Worm (Caenorhabditis elegans) whole organism, L3 larva: ENCODE measurements around the gene fbxa-84.
A peak's percentile ranks its signal among the peaks of the same experiment; 100 is the strongest.

Experiments
- ZK546.5 ChIP-seq: sonication (generic microtip); optimal IDR thresholded peaks from 2 replicates; lab custom pipeline; 2017; ENCODE audit warnings: missing biosample characterization, missing genetic modification characterization
- aly-2 ChIP-seq: fragments of 150-350 bp; optimal IDR thresholded peaks from 2 replicates; lab custom pipeline; 2014; ENCODE audit warnings: missing biosample characterization, missing genetic modification characterization
- ama-1 ChIP-seq: fragments of 150-350 bp; optimal IDR thresholded peaks from 2 replicates; lab custom pipeline; 2018
- ceh-28 ChIP-seq: fragments of 150-350 bp; optimal IDR thresholded peaks from 2 replicates; lab custom pipeline; 2014; ENCODE audit warnings: missing biosample characterization, missing genetic modification reagents, missing genetic modification characterization
- ceh-82 ChIP-seq: fragments of 150-350 bp; optimal IDR thresholded peaks from 2 replicates; lab custom pipeline; 2014; ENCODE audit warnings: missing biosample characterization, missing genetic modification characterization
- daf-12 ChIP-seq: fragments of 150-350 bp; optimal IDR thresholded peaks from 2 replicates; lab custom pipeline; 2014; ENCODE audit warnings: missing biosample characterization, missing genetic modification reagents, missing genetic modification characterization
- egl-27 ChIP-seq: sonication (generic microtip); optimal IDR thresholded peaks from 4 replicates; lab custom pipeline; 2017; ENCODE audit warnings: missing biosample characterization, missing genetic modification reagents, missing genetic modification characterization
- elt-2 ChIP-seq: sonication (generic microtip); optimal IDR thresholded peaks from 2 replicates; lab custom pipeline; 2016; ENCODE audit warnings: missing genetic modification reagents, mild to moderate bottlenecking, missing genetic modification characterization, missing compliant biosample characterization
- fkh-10 ChIP-seq: sonication (generic microtip); optimal IDR thresholded peaks from 2 replicates; lab custom pipeline; 2017; ENCODE audit warnings: missing biosample characterization, missing genetic modification reagents, missing genetic modification characterization
- fkh-2 ChIP-seq: fragments of 150-350 bp; optimal IDR thresholded peaks from 2 replicates; lab custom pipeline; 2014; ENCODE audit warnings: missing biosample characterization, missing genetic modification reagents, missing genetic modification characterization
- fos-1 ChIP-seq: fragments of 150-350 bp; optimal IDR thresholded peaks from 2 replicates; lab custom pipeline; 2014; ENCODE audit warnings: missing biosample characterization, missing genetic modification characterization
- hmg-11 ChIP-seq: sonication (generic microtip); optimal IDR thresholded peaks from 2 replicates; lab custom pipeline; 2016; ENCODE audit warnings: missing genetic modification characterization, missing compliant biosample characterization
- lin-15B ChIP-seq: fragments of 150-350 bp; optimal IDR thresholded peaks from 2 replicates; lab custom pipeline; 2014; ENCODE audit warnings: missing biosample characterization, missing genetic modification characterization
- lsy-12 ChIP-seq: sonication (generic microtip); optimal IDR thresholded peaks from 2 replicates; lab custom pipeline; 2016; ENCODE audit warnings: mild to moderate bottlenecking, missing genetic modification characterization, missing compliant biosample characterization
- mml-1 ChIP-seq: fragments of 150-350 bp; sonication (generic microtip); optimal IDR thresholded peaks from 3 replicates; lab custom pipeline; 2014; ENCODE audit warnings: missing biosample characterization, missing genetic modification characterization
- nhr-11 ChIP-seq: fragments of 150-350 bp; optimal IDR thresholded peaks from 2 replicates; lab custom pipeline; 2014; ENCODE audit warnings: missing biosample characterization, missing genetic modification characterization
- nhr-12 ChIP-seq: fragments of 150-350 bp; optimal IDR thresholded peaks from 2 replicates; lab custom pipeline; 2014; ENCODE audit warnings: missing biosample characterization, missing genetic modification characterization
- nhr-23 ChIP-seq: fragments of 150-350 bp; optimal IDR thresholded peaks from 2 replicates; lab custom pipeline; 2014; ENCODE audit warnings: missing biosample characterization, missing genetic modification reagents, missing genetic modification characterization
- nhr-237 ChIP-seq: fragments of 150-350 bp; optimal IDR thresholded peaks from 2 replicates; lab custom pipeline; 2014; ENCODE audit warnings: missing biosample characterization, missing genetic modification characterization
- nhr-25 ChIP-seq: sonication (generic microtip); optimal IDR thresholded peaks from 2 replicates; lab custom pipeline; 2017; ENCODE audit warnings: missing biosample characterization, missing genetic modification characterization
- nhr-43 ChIP-seq: sonication (generic microtip); optimal IDR thresholded peaks from 2 replicates; lab custom pipeline; 2016; ENCODE audit warnings: mild to moderate bottlenecking, missing genetic modification characterization, missing compliant biosample characterization; ENCODE audit not compliant: poor library complexity, severe bottlenecking
- nhr-67 ChIP-seq: fragments of 150-350 bp; optimal IDR thresholded peaks from 2 replicates; lab custom pipeline; 2014; ENCODE audit warnings: missing biosample characterization, missing genetic modification characterization
- nhr-76 ChIP-seq: fragments of 150-350 bp; sonication (generic microtip); optimal IDR thresholded peaks from 5 replicates; lab custom pipeline; 2014; ENCODE audit warnings: missing biosample characterization, missing genetic modification characterization
- pha-4 ChIP-seq: fragments of 150-350 bp; optimal IDR thresholded peaks from 2 replicates; lab custom pipeline; 2014; ENCODE audit warnings: missing biosample characterization, missing genetic modification reagents, missing genetic modification characterization
- pqm-1 ChIP-seq: fragments of 150-350 bp; optimal IDR thresholded peaks from 2 replicates; lab custom pipeline; 2017; ENCODE audit warnings: missing biosample characterization, missing genetic modification characterization, inconsistent platforms
- sea-2 ChIP-seq: fragments of 150-350 bp; sonication (generic microtip); optimal IDR thresholded peaks from 4 replicates; lab custom pipeline; 2014; ENCODE audit warnings: missing biosample characterization, missing genetic modification reagents, missing genetic modification characterization
- snpc-4 ChIP-seq: fragments of 150-350 bp; optimal IDR thresholded peaks from 2 replicates; lab custom pipeline; 2014; ENCODE audit warnings: missing biosample characterization, missing genetic modification characterization
- tbx-2 ChIP-seq: sonication (generic microtip); optimal IDR thresholded peaks from 2 replicates; lab custom pipeline; 2016; ENCODE audit warnings: mild to moderate bottlenecking, missing genetic modification characterization, missing compliant biosample characterization
- unc-39 ChIP-seq: sonication (generic microtip); optimal IDR thresholded peaks from 4 replicates; lab custom pipeline; 2017; ENCODE audit warnings: missing biosample characterization, missing genetic modification characterization
- unc-62 ChIP-seq: fragments of 150-350 bp; sonication (generic microtip); optimal IDR thresholded peaks from 4 replicates; lab custom pipeline; 2014; ENCODE audit warnings: missing biosample characterization, missing genetic modification reagents, missing genetic modification characterization
- zag-1 ChIP-seq: fragments of 150-350 bp; optimal IDR thresholded peaks from 2 replicates; lab custom pipeline; 2014; ENCODE audit warnings: missing biosample characterization, missing genetic modification characterization
- ztf-11 ChIP-seq: fragments of 150-350 bp; optimal IDR thresholded peaks from 2 replicates; lab custom pipeline; 2014; ENCODE audit warnings: missing biosample characterization, missing genetic modification characterization

The fbxa-84 gene

DNA sequence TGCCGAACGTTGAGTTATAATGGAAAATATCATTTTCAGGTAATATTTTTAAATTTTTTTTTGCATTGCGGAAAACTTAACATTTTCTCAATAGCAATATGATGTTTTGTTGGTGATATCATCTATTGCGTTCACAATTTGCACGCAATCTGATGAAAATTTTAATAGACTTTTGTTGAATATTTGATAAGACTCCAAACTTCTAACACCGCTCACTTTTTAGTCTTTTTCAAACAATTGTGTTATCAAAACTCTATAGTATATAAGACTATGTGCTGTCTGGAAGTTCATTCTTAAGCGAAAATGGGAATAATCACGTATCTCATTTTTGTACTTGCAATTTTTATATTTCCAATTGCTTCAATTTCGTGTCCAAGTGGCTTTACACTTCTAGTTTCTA, 6.8 kb upstream of the fbxa-84 start, which contains the start of gene clec-47:
Gene clec-47 (plus strand): TSS at position 301 of the 400 bp plus-strand sequence.
- TF ChIP-seq nhr-237 (tag; lab: Kevin White, UChicago) (no peak), unc-62 (GFP tag; lab: Kevin White, UChicago) (no peak), elt-2 (tag; lab: Kevin White, UChicago) (peak; percentile 3)

ce11 chrV:15179757-15180156, 2.5 kb upstream of the fbxa-84 start, which contains the start of gene T09F5.10:
T09F5.10 (plus strand) TSS chrV:15180057.
- TF ChIP-seq pqm-1 (tag; lab: Kevin White, UChicago) (no peak), ceh-82 (tag; lab: Kevin White, UChicago) (no peak), nhr-67 (tag; lab: Kevin White, UChicago) (no peak), hmg-11 (tag; lab: Kevin White, UChicago) (no peak), tbx-2 (no peak), lsy-12 (tag; lab: Kevin White, UChicago) (no peak), nhr-23 (tag; lab: Kevin White, UChicago) (no peak), ztf-11 (tag; lab: Kevin White, UChicago) (no peak), fkh-10 (no peak), unc-39 (tag; lab: Kevin White, UChicago) (no peak)

ce11 chrV:15181899-15182298, 341 bp upstream of the fbxa-84 start:
- TF ChIP-seq sea-2 (GFP tag; lab: Kevin White, UChicago) (no peak), nhr-11 (tag; lab: Kevin White, UChicago) (peak; percentile 5), aly-2 (tag; lab: Kevin White, UChicago) (no peak)

DNA sequence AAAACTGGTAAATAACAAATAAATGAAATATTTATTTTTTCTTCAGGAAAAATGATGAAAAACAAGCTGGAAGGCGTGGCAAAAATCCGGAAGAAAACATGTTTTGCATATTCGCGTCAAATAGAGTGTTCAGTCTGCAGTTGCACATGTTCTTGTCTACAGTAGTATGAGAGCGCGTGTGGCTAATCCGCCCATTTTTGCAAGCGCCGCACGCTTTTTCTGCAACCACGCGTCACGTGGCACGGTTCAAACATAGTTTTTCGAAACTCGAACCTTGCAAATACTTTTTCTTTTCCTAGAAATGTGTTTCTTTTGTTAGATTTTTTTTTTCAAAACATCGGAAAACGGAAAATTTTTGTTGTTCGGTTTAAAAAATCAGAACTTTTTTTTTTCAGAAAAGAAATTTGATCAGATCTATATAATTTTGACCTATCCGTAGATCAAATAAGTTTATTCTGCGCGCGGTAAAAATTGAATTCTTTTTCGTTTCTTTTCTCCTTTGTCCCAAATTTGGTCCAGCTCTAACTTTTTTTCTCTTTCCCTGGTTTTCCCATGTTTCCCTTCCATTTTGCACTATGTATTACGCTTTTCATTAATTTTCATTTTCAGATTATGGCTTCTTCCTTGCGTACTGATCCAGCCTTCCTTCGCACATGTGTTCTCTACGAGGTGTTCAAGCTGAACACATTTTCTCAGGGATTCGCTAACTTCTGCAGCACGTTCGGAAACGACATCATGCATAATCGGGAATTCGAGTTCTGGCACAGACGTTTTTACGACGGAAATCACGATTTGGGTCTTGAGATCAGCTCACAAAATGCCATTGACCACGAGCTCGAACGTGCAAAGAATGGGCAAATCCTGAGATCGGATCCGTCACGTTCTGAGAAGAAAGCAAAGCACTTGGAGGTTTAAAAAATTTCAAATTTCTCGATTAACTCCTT, 2.1 kb downstream of the fbxa-84 start, which contains the start of gene Y75B12B.1:
Gene Y75B12B.1 (plus strand): TSS at position 603 of the 944 bp plus-strand sequence.
- TF ChIP-seq fkh-2 (tag; lab: Kevin White, UChicago) (no peak), nhr-43 (tag; lab: Kevin White, UChicago) (no peak), pqm-1 (tag; lab: Kevin White, UChicago) (no peak), nhr-76 (tag; lab: Kevin White, UChicago) (no peak), egl-27 (tag; lab: Kevin White, UChicago) (no peak), pha-4 (tag; lab: Kevin White, UChicago) (no peak), snpc-4 (tag; lab: Kevin White, UChicago) (no peak), ceh-28 (tag; lab: Kevin White, UChicago) (no peak), nhr-11 (tag; lab: Kevin White, UChicago) (no peak), mml-1 (no peak), elt-2 (tag; lab: Kevin White, UChicago) (no peak), daf-12 (tag; lab: Kevin White, UChicago) (no peak), fos-1 (tag; lab: Kevin White, UChicago) (no peak), nhr-25 (tag; lab: Kevin White, UChicago) (no peak)

- peak; percentile 46 for TF ChIP-seq pha-4 (tag; lab: Kevin White, UChicago)
- no peak for TF ChIP-seq lin-15B (tag; lab: Kevin White, UChicago)
- TF ChIP-seq nhr-25 (tag; lab: Kevin White, UChicago): peak; percentile 31
- no peak for TF ChIP-seq ZK546.5 (tag; lab: Kevin White, UChicago)
- peak; percentile 86 for TF ChIP-seq ama-1
- no peak for TF ChIP-seq nhr-12 (tag; lab: Kevin White, UChicago)
- TF ChIP-seq zag-1: no peak
Observed at ce11 chrV:15186259-15186927, 4.2 kb downstream of the fbxa-84 start, which contains the start of gene Y75B12B.3. Y75B12B.3 (minus strand) TSS chrV:15186279.
